Worm (Caenorhabditis elegans): Measurements from ENCODE around the gene sra-34.

DNA sequence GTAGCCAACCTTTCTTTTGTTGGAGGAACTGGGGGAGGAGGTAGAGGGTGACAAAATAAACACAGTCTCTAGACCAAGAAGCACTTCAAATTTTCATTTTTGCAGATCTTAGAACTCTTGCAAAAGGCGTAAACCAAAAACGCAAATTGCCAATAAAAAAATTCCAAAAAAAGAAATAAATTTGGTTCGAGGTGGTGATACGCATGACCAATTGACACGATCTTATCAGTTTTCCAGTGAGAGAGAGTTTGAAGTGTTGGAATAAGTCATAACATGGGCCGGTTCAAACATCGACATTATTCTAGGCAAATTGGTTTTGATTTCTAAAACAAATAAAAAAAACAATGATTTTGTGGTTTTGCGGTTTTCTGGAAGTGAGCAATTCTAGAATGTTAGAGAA lies 47.6 kb downstream of the sra-34 start:
- TF ChIP-seq ama-1 (optimal IDR thresholded peaks at IDR 0.05) (no peak), ceh-82 (tag; optimal IDR thresholded peaks at IDR 0.05) (no peak), aly-2 (tag; optimal IDR thresholded peaks at IDR 0.05) (no peak), ceh-16 (tag; optimal IDR thresholded peaks at IDR 0.05) (no peak), mdl-1 (tag; optimal IDR thresholded peaks at IDR 0.05) (no peak), dmd-4 (tag; optimal IDR thresholded peaks at IDR 0.05) (no peak), gmeb-1 (tag; optimal IDR thresholded peaks at IDR 0.05) (no peak), nhr-10 (tag; optimal IDR thresholded peaks at IDR 0.05) (no peak), lin-39 (tag; optimal IDR thresholded peaks at IDR 0.05) (no peak)
